Worm (Caenorhabditis elegans): ENCODE data around the gene M60.7.

Gene M60.7

DNA sequence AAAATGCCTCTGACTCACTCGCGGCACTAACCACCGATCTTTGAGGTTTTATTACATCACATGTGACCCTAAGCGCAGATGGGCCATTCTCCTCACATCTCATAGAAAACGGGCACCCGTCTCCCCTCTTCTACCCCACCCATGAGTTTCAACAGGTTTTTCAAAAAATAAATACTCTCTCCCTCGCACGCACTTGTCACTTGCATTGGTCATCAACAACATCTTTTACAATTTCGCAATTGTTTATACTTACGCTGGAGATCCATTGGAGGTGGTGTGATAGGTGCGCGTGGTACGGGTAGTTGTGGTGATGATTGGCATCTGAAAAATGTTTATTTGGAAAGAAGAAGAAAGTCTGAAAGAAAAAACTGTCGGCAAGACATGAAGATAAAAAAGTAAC, 25.0 kb downstream of the M60.7 start, which contains the start of gene M60.4 (continued):
- TF ChIP-seq Y53F4B.3 (GFP tag; IDR thresholded peaks at IDR 0.05) (no peak), C17E4.6 (GFP tag; IDR thresholded peaks at IDR 0.05) (no peak), athp-1 (tag; optimal IDR thresholded peaks at IDR 0.05) (no peak), egl-18 (GFP tag; IDR thresholded peaks at IDR 0.05) (no peak), let-526 (GFP tag; IDR thresholded peaks at IDR 0.05) (no peak), F57C9.4 (tag; optimal IDR thresholded peaks at IDR 0.05) (no peak), F22D6.2 (tag; optimal IDR thresholded peaks at IDR 0.05) (no peak), lir-1 (GFP tag; conservative IDR thresholded peaks at IDR 0.05) (no peak), gei-17 (GFP tag; optimal IDR thresholded peaks at IDR 0.05) (no peak), egl-44 (GFP tag; IDR thresholded peaks at IDR 0.05) (0 out of 2 replicates have a peak, but pooled peaks have one; percentile 29), pha-4 (tag; optimal IDR thresholded peaks at IDR 0.05) (no peak), ztf-6 (GFP tag; IDR thresholded peaks at IDR 0.05) (no peak), mcd-1 (GFP tag; IDR thresholded peaks at IDR 0.05) (no peak), Y79H2A.3 (GFP tag; conservative IDR thresholded peaks at IDR 0.05) (no peak), Y53G8AR.9 (GFP tag; conservative IDR thresholded peaks at IDR 0.05) (no peak), B0035.1 (tag; optimal IDR thresholded peaks at IDR 0.05) (no peak), ceh-100 (GFP tag; IDR thresholded peaks at IDR 0.05) (no peak), pbrm-1 (GFP tag; IDR thresholded peaks at IDR 0.05) (0 out of 2 replicates have a peak, but pooled peaks have one; percentile 40), sptf-2 (GFP tag; optimal IDR thresholded peaks at IDR 0.05) (no peak), F52B5.7 (tag; optimal IDR thresholded peaks at IDR 0.05) (no peak), snpc-4 (GFP tag; optimal IDR thresholded peaks at IDR 0.05) (no peak), snpc-4 (tag; optimal IDR thresholded peaks at IDR 0.05) (no peak), nfya-2 (GFP tag; IDR thresholded peaks at IDR 0.05) (no peak), ekl-4 (GFP tag; IDR thresholded peaks at IDR 0.05) (no peak), ztf-26 (tag; optimal IDR thresholded peaks at IDR 0.05) (peak; percentile 48), atf-7 (tag; optimal IDR thresholded peaks at IDR 0.05) (no peak), zim-3 (tag; optimal IDR thresholded peaks at IDR 0.05) (no peak), F57A8.1 (GFP tag; optimal IDR thresholded peaks at IDR 0.05) (no peak), ccch-3 (GFP tag; optimal IDR thresholded peaks at IDR 0.05) (no peak), mel-28 (tag; optimal IDR thresholded peaks at IDR 0.05; ENCODE audit: borderline replicate concordance) (no peak), akir-1 (GFP tag; optimal IDR thresholded peaks at IDR 0.05) (no peak), bed-2 (GFP tag; IDR thresholded peaks at IDR 0.05) (no peak), lin-26 (GFP tag; IDR thresholded peaks at IDR 0.05) (0 out of 2 replicates have a peak, but pooled peaks have one; percentile 65), T07F8.4 (tag; optimal IDR thresholded peaks at IDR 0.05) (no peak), ama-1 (optimal IDR thresholded peaks at IDR 0.05) (no peak), ama-1 (GFP tag; optimal IDR thresholded peaks at IDR 0.05) (no peak), nhr-90 (tag; optimal IDR thresholded peaks at IDR 0.05) (no peak), xnd-1 (tag; optimal IDR thresholded peaks at IDR 0.05) (no peak), nhr-179 (tag; optimal IDR thresholded peaks at IDR 0.05) (no peak), zfh-2 (GFP tag; conservative IDR thresholded peaks at IDR 0.05) (no peak), rcor-1 (GFP tag; IDR thresholded peaks at IDR 0.05) (no peak), dpl-1 (GFP tag; optimal IDR thresholded peaks at IDR 0.05) (no peak), C06A6.2 (GFP tag; conservative IDR thresholded peaks at IDR 0.05) (peak; percentile 55), fkh-3 (tag; optimal IDR thresholded peaks at IDR 0.05) (no peak)
